Fruit fly (Drosophila melanogaster) Kc167 (cell line): ENCODE results near the gene CG15343.

ENCODE experiments used
- Myc ChIP-seq: fragments of >200 bp; optimal IDR thresholded peaks from 2 replicates; lab custom pipeline; 2017; ENCODE audit warnings: missing external identifiers
- Sin3A ChIP-seq: fragments of >200 bp; optimal IDR thresholded peaks from 2 replicates; lab custom pipeline; 2018; ENCODE audit warnings: missing external identifiers
- h ChIP-seq: fragments of >200 bp; optimal IDR thresholded peaks from 3 replicates; lab custom pipeline; 2018; ENCODE audit warnings: missing external identifiers
- insv ChIP-seq: fragments of >200 bp; optimal IDR thresholded peaks from 3 replicates; lab custom pipeline; 2018; ENCODE audit warnings: missing external identifiers
- psq ChIP-seq: fragments of >200 bp; optimal IDR thresholded peaks from 2 replicates; lab custom pipeline; 2017; ENCODE audit warnings: missing external identifiers
- ttk ChIP-seq: sonication (Bioruptor generic); optimal IDR thresholded peaks from 2 replicates; lab custom pipeline; 2017; ENCODE audit warnings: missing external identifiers

CG15343 gene

DNA sequence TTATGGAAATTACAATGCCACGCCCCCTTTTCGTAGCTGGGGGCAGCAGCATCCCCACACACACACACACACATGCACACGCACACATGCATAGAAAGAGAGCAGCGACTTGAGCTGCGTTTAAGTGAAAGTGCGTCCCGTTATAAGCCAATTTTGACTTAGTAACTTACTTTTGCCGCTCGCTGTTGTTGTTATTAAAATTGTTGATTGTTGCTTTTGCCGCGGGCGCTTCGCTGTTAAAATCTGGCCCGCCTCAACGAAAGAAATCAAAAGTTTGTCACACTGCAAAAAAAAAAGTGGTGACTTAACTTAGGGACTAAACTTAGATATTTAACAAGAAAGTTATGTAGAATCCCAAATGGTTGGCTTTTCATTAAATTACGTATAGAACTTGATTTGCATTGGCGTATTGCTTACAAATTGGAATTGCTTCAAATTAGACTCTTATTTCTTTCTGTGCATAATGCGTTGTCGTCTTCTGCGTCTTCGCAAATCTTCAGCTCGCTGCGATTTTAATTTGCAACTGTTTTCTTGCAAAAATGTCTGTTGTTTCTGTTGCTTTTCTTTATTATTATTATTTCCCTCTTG lies 18.8 kb downstream of the CG15343 start:
- TF ChIP-seq psq (no peak), ttk (lab: Kevin White, UChicago) (no peak), Sin3A (lab: Kevin White, UChicago) (no peak), insv (lab: Kevin White, UChicago) (no peak), h (lab: Kevin White, UChicago) (no peak), Myc (lab: Kevin White, UChicago) (no peak)

DNA sequence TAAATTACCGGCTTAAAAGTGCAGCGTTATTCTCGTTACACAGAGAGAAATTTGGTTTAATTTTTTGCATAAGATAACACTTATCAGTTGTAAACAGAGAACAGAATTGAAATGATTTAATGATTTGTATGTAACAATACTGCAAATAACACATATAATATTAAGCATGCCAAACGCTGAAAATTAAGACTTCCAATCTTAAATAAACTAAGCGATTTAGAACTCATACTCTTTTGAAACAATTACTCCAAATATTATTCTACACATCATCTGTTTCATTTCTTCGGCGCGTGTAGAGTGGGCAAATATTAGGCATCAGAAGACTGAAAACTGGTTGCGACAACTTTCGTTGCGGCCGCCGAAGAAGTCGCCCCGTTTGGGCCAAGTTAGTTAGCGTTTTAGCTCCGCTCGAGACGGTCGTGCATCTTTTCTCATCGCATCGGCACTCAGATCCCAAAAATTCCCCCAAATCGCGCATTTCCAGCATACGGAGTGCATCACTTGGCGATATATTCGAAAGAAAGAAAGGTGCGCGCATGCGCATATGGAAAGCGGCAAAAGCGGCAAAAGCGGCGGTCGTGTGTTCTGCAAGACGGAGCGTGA lies 21.2 kb downstream of the CG15343 start, which contains the start of gene CG1632:
CG1632 (plus strand) TSS at position 387 of the 603 bp plus-strand sequence.
- TF ChIP-seq Sin3A (lab: Kevin White, UChicago) (no peak), insv (lab: Kevin White, UChicago) (no peak), ttk (lab: Kevin White, UChicago) (no peak), Myc (lab: Kevin White, UChicago) (no peak), h (lab: Kevin White, UChicago) (no peak), psq (no peak)

DNA sequence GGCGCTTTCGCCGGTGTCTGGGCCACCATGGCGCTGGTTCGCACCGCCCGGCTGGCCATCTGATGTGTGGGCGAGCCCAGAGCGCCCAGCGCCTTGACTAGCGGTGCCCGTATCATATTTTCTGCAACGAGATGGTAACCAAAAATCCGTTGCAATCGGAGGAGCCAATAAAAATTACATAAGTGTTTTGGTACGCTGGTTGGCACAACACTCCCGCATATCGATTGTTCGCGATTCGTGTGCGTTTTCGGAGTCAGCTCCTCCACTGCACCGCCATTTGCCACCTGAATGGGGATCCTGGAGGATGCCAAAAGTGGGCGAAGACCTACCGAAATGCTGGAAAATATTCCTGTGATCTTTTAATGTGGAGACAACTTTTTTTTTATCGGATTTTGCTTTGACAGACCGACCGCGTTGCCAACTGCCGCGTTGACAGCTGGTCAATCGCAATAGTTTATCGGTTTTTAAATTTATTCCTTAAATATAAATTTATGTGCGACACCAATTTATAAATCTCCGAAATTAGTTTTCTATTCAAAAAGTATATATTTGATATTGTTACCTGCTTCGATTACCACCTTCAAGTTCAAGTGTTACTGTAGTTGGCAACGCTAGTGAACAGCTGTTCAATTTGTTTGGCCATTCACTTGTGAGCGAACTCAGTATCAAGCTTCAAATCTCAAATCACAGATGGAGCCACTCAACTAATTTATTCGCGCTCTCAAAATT lies 22.2 kb downstream of the CG15343 start, which contains the start of gene ND-75:
ND-75 (minus strand) TSS at position 420 of the 729 bp plus-strand sequence.
- TF ChIP-seq insv (lab: Kevin White, UChicago), result no peak
- TF ChIP-seq Sin3A (lab: Kevin White, UChicago), result no peak
- no peak for TF ChIP-seq psq
- no peak for TF ChIP-seq Myc (lab: Kevin White, UChicago)
- no peak for TF ChIP-seq h (lab: Kevin White, UChicago)
- TF ChIP-seq ttk (lab: Kevin White, UChicago), result no peak

DNA sequence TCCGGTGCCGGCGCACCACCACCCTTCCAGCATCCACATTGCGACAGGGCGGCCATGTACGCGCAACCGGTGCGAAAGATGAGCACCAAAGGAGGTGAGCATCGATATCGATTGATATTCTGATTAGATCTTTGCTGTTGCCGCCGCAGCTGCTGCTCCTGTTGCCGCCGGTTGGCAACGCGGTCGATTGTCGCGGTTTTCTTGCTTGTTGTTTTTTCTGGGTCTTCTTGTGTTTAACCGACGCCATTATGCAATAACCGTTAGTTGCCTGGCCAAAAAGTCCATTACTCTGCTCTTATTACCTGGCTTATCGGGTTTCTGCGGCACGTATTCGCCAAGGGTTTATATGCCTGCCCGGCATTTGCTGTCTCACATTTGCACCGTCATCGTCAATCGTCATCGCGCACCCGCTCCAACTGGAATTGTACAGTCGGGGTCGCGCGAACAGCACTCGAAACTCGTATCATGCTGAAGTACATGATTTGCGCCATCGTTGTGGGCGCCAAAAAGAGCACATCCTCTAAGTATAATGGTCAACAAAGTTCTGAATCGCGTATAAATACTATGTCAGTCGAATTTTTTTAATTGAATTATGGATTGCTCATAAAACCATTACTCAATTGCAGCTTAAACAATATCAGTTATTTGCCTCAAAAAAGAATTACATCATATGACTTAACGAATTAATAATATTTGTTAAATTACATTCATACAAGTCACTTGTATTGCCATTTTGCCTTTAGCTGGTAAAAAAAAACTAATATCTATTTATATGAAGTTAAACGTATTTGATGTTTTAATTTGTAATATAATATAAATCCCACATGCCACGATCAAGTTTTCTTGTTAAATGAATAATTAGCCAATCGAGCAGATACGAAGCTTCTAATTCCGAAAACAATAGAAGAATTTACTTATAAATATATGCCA lies 29.4 kb downstream of the CG15343 start, which contains the start of gene sni:
sni (minus strand) TSS at position 51 of the 930 bp plus-strand sequence.
- TF ChIP-seq h (lab: Kevin White, UChicago) (no peak), ttk (lab: Kevin White, UChicago) (no peak), Myc (lab: Kevin White, UChicago) (no peak), insv (lab: Kevin White, UChicago) (no peak), psq (no peak), Sin3A (lab: Kevin White, UChicago) (no peak)

DNA sequence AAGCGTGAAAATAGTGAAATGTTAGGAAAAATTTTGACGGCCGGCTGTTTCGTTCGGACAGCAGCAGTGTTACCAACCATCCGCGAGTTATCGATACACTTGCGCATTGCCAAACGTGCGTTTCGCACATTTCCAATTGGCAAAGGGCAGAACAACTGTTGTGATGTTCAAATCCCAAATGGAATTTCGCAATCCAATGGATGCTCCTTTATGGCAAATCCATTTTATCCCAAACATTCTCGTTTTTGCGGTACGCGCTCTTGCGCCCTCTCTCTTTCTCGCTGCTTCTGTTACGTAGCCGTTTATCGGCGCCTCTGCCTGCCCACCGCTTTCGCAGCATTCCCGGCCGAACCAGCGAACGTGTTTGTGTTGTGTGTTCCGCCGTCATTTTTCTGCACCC lies 30.4 kb downstream of the CG15343 start:
- TF ChIP-seq Myc (lab: Kevin White, UChicago) (no peak), psq (no peak), Sin3A (lab: Kevin White, UChicago) (no peak), insv (lab: Kevin White, UChicago) (no peak), h (lab: Kevin White, UChicago) (no peak), ttk (lab: Kevin White, UChicago) (no peak)

DNA sequence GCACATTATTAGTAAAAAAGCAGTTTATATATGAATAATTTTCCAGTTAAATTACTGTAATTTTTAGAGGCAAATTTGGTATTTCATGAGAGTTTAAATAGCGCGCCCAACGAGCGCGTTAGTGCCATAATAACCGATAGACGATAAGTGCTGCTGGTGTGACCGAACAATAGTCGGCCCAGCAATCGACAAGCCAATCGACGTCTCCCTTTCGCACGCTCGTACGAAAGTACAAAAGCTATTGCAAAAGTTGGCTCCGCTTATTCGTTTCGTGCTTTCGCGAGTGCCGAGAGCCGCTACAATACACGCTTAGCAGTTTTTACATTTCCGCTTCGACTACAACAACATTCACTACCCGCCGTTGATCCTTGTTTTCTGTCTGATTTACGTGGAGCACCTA lies 31.3 kb downstream of the CG15343 start, which contains the start of gene Trxr1:
Trxr1 (plus strand) TSS at position 231 of the 400 bp plus-strand sequence.
- TF ChIP-seq ttk (lab: Kevin White, UChicago), result no peak
- no peak for TF ChIP-seq insv (lab: Kevin White, UChicago)
- no peak for TF ChIP-seq psq
- TF ChIP-seq Sin3A (lab: Kevin White, UChicago), result no peak
- no peak for TF ChIP-seq h (lab: Kevin White, UChicago)
- TF ChIP-seq Myc (lab: Kevin White, UChicago), result no peak

DNA sequence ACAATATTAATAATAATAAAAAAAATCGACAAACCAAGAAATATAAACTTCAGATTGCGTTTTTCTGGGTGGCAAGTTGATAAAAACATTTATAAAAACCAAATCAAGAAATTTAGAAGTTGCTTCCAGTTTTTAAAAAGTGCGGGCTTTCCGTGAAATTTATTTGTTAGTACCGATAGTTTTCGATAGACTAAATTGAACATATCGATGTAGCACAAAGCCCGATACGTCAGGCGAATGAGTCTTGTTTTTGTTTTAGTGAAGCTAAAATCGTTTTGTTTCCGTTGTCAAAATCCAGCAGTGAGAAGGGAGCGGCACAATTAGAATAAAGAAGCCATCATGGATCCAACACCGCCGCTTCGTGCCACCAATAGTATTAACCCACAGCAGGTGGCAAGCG lies 33.2 kb downstream of the CG15343 start, which contains the start of gene CG2147:
CG2147 (plus strand) TSS at position 254 of the 400 bp plus-strand sequence.
- no peak for TF ChIP-seq Sin3A (lab: Kevin White, UChicago)
- TF ChIP-seq h (lab: Kevin White, UChicago), result no peak
- TF ChIP-seq psq, result no peak
- no peak for TF ChIP-seq insv (lab: Kevin White, UChicago)
- no peak for TF ChIP-seq Myc (lab: Kevin White, UChicago)

DNA sequence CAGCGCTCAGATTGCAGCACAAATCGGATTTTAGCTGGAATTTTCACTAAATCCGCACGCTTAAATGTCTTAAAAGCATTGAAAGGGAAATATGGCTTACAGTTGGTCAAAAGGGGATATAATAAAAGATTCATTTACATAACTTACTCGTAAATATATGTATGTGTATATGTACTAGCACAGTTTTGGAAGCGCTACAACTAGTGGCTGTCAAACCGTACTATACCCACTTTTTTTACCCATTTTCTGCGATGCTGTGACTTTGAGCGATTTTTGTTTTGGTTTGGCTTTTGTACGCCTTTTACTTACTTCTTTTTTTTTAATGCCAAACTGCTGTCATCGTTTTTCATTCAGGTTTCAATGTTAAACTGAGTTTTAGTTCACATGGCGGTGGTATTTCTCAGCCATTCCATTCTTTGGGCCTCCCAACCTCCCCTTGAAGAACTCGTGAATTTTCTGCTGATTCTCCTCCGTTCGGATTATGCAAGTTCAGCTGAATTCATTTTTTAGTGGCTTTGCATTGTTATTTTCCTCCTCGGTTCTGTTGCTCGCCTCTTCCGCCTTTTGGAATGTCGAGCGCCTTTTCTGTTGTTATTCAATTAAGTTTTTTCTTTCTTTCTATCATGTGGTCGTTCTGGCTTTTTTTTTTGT lies 39.6 kb downstream of the CG15343 start:
- TF ChIP-seq h (lab: Kevin White, UChicago), result no peak
- TF ChIP-seq psq, result no peak
- no peak for TF ChIP-seq Sin3A (lab: Kevin White, UChicago)
- TF ChIP-seq insv (lab: Kevin White, UChicago), result no peak
- no peak for TF ChIP-seq ttk (lab: Kevin White, UChicago)
- no peak for TF ChIP-seq Myc (lab: Kevin White, UChicago)

DNA sequence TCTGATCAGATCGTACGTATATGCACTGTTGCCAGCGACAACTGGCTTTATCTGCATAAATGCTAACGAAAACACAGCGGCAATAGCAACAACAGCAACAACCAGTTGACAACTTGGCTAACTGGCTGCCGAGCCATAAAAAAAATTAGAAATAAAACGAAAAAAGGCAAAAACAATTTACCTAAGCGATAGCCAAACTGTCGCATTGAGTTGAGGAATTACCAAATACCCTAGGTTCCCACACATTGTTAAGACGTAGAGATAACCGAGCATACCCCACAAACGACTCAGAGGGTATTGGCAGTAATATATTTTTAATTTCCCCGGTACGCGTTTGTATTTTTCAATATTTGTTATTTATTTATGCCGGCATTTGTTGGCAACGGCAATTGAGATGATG lies 40.4 kb downstream of the CG15343 start:
- TF ChIP-seq ttk (lab: Kevin White, UChicago) (no peak), Myc (lab: Kevin White, UChicago) (no peak), h (lab: Kevin White, UChicago) (no peak), psq (no peak), insv (lab: Kevin White, UChicago) (no peak), Sin3A (lab: Kevin White, UChicago) (no peak)
